Fruit fly (Drosophila melanogaster) whole organism, embryonic: ENCODE data around the gene CG43630.

Source experiments
- ATbp ChIP-seq: fragments of 200-800 bp; sonication (Bioruptor generic); optimal IDR thresholded peaks from 2 replicates; lab custom pipeline; 2017; ENCODE audit warnings: missing biosample characterization, mild to moderate bottlenecking, missing genetic modification characterization, missing genetic modification reagents
- Atf6 ChIP-seq: fragments of 200-800 bp; sonication (Bioruptor generic); IDR thresholded peaks from 2 replicates; pipeline ENCODE4 v1.3.6; 2022; ENCODE audit warnings: missing biosample characterization, missing genetic modification characterization
- Awh ChIP-seq: fragments of 200-800 bp; sonication (Bioruptor generic); IDR thresholded peaks from 2 replicates; pipeline ENCODE4, ENCODE4 v1.3.6; 2022; ENCODE audit warnings: missing biosample characterization, missing genetic modification characterization
- B-H1 ChIP-seq: fragments of 200-800 bp; sonication (Bioruptor generic); IDR thresholded peaks from 3 replicates; pipeline ENCODE4 v1.3.6; 2022; ENCODE audit warnings: missing biosample characterization, missing genetic modification characterization
- CG12104 ChIP-seq: fragments of 200-800 bp; sonication (Bioruptor generic); optimal IDR thresholded peaks from 3 replicates; lab custom pipeline; 2016; ENCODE audit warnings: missing biosample characterization, missing genetic modification characterization
- CG1233 ChIP-seq: fragments of 200-800 bp; sonication (Bioruptor generic); optimal IDR thresholded peaks from 4 replicates; lab custom pipeline; 2018; ENCODE audit warnings: missing biosample characterization, mild to moderate bottlenecking, missing genetic modification characterization
- CG12659 ChIP-seq: fragments of 200-800 bp; sonication (Bioruptor generic); optimal IDR thresholded peaks from 3 replicates; lab custom pipeline; 2017; ENCODE audit warnings: mild to moderate bottlenecking, missing biosample characterization, missing genetic modification reagents, missing genetic modification characterization
- CG13296 ChIP-seq: fragments of 200-800 bp; sonication (Bioruptor generic); optimal IDR thresholded peaks from 3 replicates; lab custom pipeline; 2018; ENCODE audit warnings: missing biosample characterization, mild to moderate bottlenecking, missing genetic modification characterization
- CG15514 ChIP-seq: fragments of 200-800 bp; sonication (Bioruptor generic); optimal IDR thresholded peaks from 3 replicates; lab custom pipeline; 2017; ENCODE audit warnings: missing biosample characterization, missing genetic modification characterization, mild to moderate bottlenecking, moderate library complexity, missing genetic modification reagents
- CG17359 ChIP-seq: fragments of 200-800 bp; sonication (Bioruptor generic); optimal IDR thresholded peaks from 3 replicates; lab custom pipeline; 2018; ENCODE audit warnings: missing biosample characterization, mild to moderate bottlenecking, missing genetic modification characterization, moderate library complexity
- CG18476 ChIP-seq: fragments of 200-800 bp; sonication (Bioruptor generic); optimal IDR thresholded peaks from 2 replicates; lab custom pipeline; 2016; ENCODE audit warnings: missing biosample characterization, mild to moderate bottlenecking, missing genetic modification characterization
- CG2678 ChIP-seq: fragments of 200-800 bp; sonication (Bioruptor generic); optimal IDR thresholded peaks from 3 replicates; lab custom pipeline; 2019; ENCODE audit warnings: missing biosample characterization, mild to moderate bottlenecking, missing genetic modification characterization, moderate library complexity
- CG30431 ChIP-seq: fragments of 200-800 bp; sonication (Bioruptor generic); optimal IDR thresholded peaks from 2 replicates; lab custom pipeline; 2017; ENCODE audit warnings: missing biosample characterization, missing genetic modification characterization
- CG34224 ChIP-seq: fragments of 200-800 bp; sonication (Bioruptor generic); IDR thresholded peaks from 3 replicates; pipeline ENCODE4 v1.3.6; 2022; ENCODE audit warnings: missing biosample characterization, missing genetic modification characterization; ENCODE audit not compliant: partially characterized antibody
- CG3838 ChIP-seq: fragments of 200-800 bp; sonication (Bioruptor generic); optimal IDR thresholded peaks from 3 replicates; lab custom pipeline; 2016; ENCODE audit warnings: missing biosample characterization, missing genetic modification characterization
- CG6175 ChIP-seq: fragments of 200-800 bp; sonication (Bioruptor generic); IDR thresholded peaks from 3 replicates; pipeline ENCODE4 v1.3.6; 2022; ENCODE audit warnings: missing biosample characterization, missing genetic modification characterization
- CG6683 ChIP-seq: fragments of 200-800 bp; sonication (Bioruptor generic); optimal IDR thresholded peaks from 2 replicates; lab custom pipeline; 2017; ENCODE audit warnings: missing biosample characterization, mild to moderate bottlenecking, missing genetic modification characterization, missing genetic modification reagents
- CG7786 ChIP-seq: fragments of 200-800 bp; sonication (Bioruptor generic); optimal IDR thresholded peaks from 2 replicates; lab custom pipeline; 2016; ENCODE audit warnings: missing biosample characterization, missing genetic modification characterization
- CG8478 ChIP-seq: fragments of >200 bp; optimal IDR thresholded peaks from 2 replicates; lab custom pipeline; 2018
- CG8944 ChIP-seq: fragments of 200-800 bp; sonication (Bioruptor generic); optimal IDR thresholded peaks from 3 replicates; lab custom pipeline; 2016; ENCODE audit warnings: missing biosample characterization, missing genetic modification characterization
- CG9817 ChIP-seq: fragments of 200-800 bp; sonication (Bioruptor generic); optimal IDR thresholded peaks from 2 replicates; lab custom pipeline; 2018; ENCODE audit warnings: missing biosample characterization, mild to moderate bottlenecking, missing genetic modification characterization, moderate library complexity
- CHES-1-like ChIP-seq: fragments of 200-800 bp; sonication (Bioruptor generic); optimal IDR thresholded peaks from 2 replicates; lab custom pipeline; 2016; ENCODE audit warnings: missing biosample characterization, missing genetic modification characterization
- CrebB ChIP-seq: fragments of 200-800 bp; sonication (Bioruptor generic); optimal IDR thresholded peaks from 3 replicates; lab custom pipeline; 2018; ENCODE audit warnings: missing biosample characterization, mild to moderate bottlenecking, missing genetic modification characterization
- Drgx ChIP-seq: fragments of 200-800 bp; sonication (Bioruptor generic); IDR thresholded peaks from 2 replicates; pipeline ENCODE4 v1.3.6; 2022; ENCODE audit warnings: missing biosample characterization, missing genetic modification characterization
- Ets65A ChIP-seq: fragments of 200-800 bp; sonication (Bioruptor generic); peaks from one replicate; lab custom pipeline; 2016; ENCODE audit warnings: missing biosample characterization, missing genetic modification characterization
- HLH54F ChIP-seq: fragments of 200-800 bp; sonication (Bioruptor generic); optimal IDR thresholded peaks from 3 replicates; lab custom pipeline; 2016; ENCODE audit warnings: missing biosample characterization, missing genetic modification characterization
- Hey ChIP-seq: fragments of 200-800 bp; sonication (Bioruptor generic); optimal IDR thresholded peaks from 3 replicates; lab custom pipeline; 2018; ENCODE audit warnings: missing biosample characterization, mild to moderate bottlenecking, missing genetic modification characterization
- Hmr ChIP-seq: fragments of 200-800 bp; sonication (Bioruptor generic); optimal IDR thresholded peaks from 3 replicates; lab custom pipeline; 2017; ENCODE audit warnings: mild to moderate bottlenecking, missing biosample characterization, missing genetic modification reagents, missing genetic modification characterization
- Hsf ChIP-seq: fragments of 200-800 bp; sonication (Bioruptor generic); optimal IDR thresholded peaks from 3 replicates; lab custom pipeline; 2016; ENCODE audit warnings: missing biosample characterization, missing genetic modification characterization
- Lim3 ChIP-seq: fragments of 200-800 bp; sonication (Bioruptor generic); IDR thresholded peaks from 2 replicates; pipeline ENCODE4 v1.3.6; 2022; ENCODE audit warnings: missing biosample characterization, missing genetic modification characterization
- Mad ChIP-seq: fragments of 200-800 bp; sonication (Bioruptor generic); optimal IDR thresholded peaks from 2 replicates; lab custom pipeline; 2016; ENCODE audit warnings: missing biosample characterization, missing genetic modification characterization
- NFAT ChIP-seq: fragments of 200-800 bp; sonication (Bioruptor generic); IDR thresholded peaks from 2 replicates; pipeline ENCODE4 v1.3.6; 2022; ENCODE audit warnings: missing biosample characterization, missing genetic modification characterization
- NfI ChIP-seq: fragments of 200-800 bp; sonication (Bioruptor generic); optimal IDR thresholded peaks from 3 replicates; lab custom pipeline; 2018; ENCODE audit warnings: missing biosample characterization, mild to moderate bottlenecking, missing genetic modification characterization, moderate library complexity
- Vsx1 ChIP-seq: fragments of 200-800 bp; sonication (Bioruptor generic); optimal IDR thresholded peaks from 2 replicates; lab custom pipeline; 2017; ENCODE audit warnings: missing biosample characterization, mild to moderate bottlenecking, missing genetic modification characterization, missing genetic modification reagents
- bsh ChIP-seq, 2 experiments: fragments of 200-800 bp; sonication (Bioruptor generic); optimal IDR thresholded peaks; 2 replicates each; lab custom pipeline; 2017 to 2018; ENCODE audit warnings: mild to moderate bottlenecking in 2 of 2, missing biosample characterization in 2 of 2, missing genetic modification characterization in 2 of 2, moderate library complexity in 1 of 2
- fru ChIP-seq: fragments of >200 bp; optimal IDR thresholded peaks from 2 replicates; lab custom pipeline; 2017
- grn ChIP-seq: fragments of 200-800 bp; sonication (Bioruptor generic); optimal IDR thresholded peaks from 3 replicates; lab custom pipeline; 2017; ENCODE audit warnings: missing biosample characterization, missing genetic modification characterization
- gsb ChIP-seq: fragments of 200-800 bp; sonication (Bioruptor generic); IDR thresholded peaks from 2 replicates; pipeline ENCODE4 v1.3.6; 2022; ENCODE audit warnings: missing biosample characterization, missing genetic modification characterization
- gsb-n ChIP-seq: fragments of 200-800 bp; sonication (Bioruptor generic); optimal IDR thresholded peaks from 3 replicates; lab custom pipeline; 2018; ENCODE audit warnings: missing biosample characterization, mild to moderate bottlenecking, missing genetic modification characterization
- jumu ChIP-seq: fragments of 200-800 bp; sonication (Bioruptor generic); optimal IDR thresholded peaks from 3 replicates; lab custom pipeline; 2016; ENCODE audit warnings: missing biosample characterization, missing genetic modification characterization
- ken ChIP-seq: fragments of 200-800 bp; sonication (Bioruptor generic); IDR thresholded peaks from 3 replicates; pipeline ENCODE4 v1.3.6; 2022; ENCODE audit warnings: missing biosample characterization, missing genetic modification characterization
- kni ChIP-seq: fragments of 200-800 bp; sonication (Bioruptor generic); optimal IDR thresholded peaks from 3 replicates; lab custom pipeline; 2017; ENCODE audit warnings: mild to moderate bottlenecking, missing biosample characterization, missing genetic modification reagents, missing genetic modification characterization
- sima ChIP-seq: fragments of 200-800 bp; sonication (Bioruptor generic); optimal IDR thresholded peaks from 2 replicates; lab custom pipeline; 2016; ENCODE audit warnings: missing biosample characterization, missing genetic modification characterization
- sna ChIP-seq: fragments of 200-800 bp; sonication (Bioruptor generic); IDR thresholded peaks from 2 replicates; pipeline ENCODE4 v1.3.6; 2022; ENCODE audit warnings: missing biosample characterization, missing genetic modification characterization; ENCODE audit not compliant: partially characterized antibody
- so ChIP-seq: fragments of 200-800 bp; sonication (Bioruptor generic); IDR thresholded peaks from 3 replicates; pipeline ENCODE4 v1.3.6; 2022; ENCODE audit warnings: missing biosample characterization, missing genetic modification characterization
- sob ChIP-seq: fragments of 200-800 bp; sonication (Bioruptor generic); IDR thresholded peaks from 2 replicates; pipeline ENCODE4 v1.3.6; 2022; ENCODE audit warnings: missing biosample characterization, missing genetic modification characterization
- stwl ChIP-seq: fragments of 200-800 bp; sonication (Bioruptor generic); optimal IDR thresholded peaks from 3 replicates; lab custom pipeline; 2018; ENCODE audit warnings: missing biosample characterization, mild to moderate bottlenecking, missing genetic modification characterization, moderate library complexity
- sug ChIP-seq: fragments of 200-800 bp; optimal IDR thresholded peaks from 2 replicates; lab custom pipeline; 2019; ENCODE audit warnings: missing biosample characterization, mild to moderate bottlenecking, missing genetic modification characterization, moderate library complexity
- usp ChIP-seq: fragments of >200 bp; optimal IDR thresholded peaks from 2 replicates; lab custom pipeline; 2017; ENCODE audit warnings: missing biosample characterization, missing genetic modification characterization
- yki ChIP-seq: fragments of >200 bp; optimal IDR thresholded peaks from 3 replicates; lab custom pipeline; 2018

The CG43630 gene

DNA sequence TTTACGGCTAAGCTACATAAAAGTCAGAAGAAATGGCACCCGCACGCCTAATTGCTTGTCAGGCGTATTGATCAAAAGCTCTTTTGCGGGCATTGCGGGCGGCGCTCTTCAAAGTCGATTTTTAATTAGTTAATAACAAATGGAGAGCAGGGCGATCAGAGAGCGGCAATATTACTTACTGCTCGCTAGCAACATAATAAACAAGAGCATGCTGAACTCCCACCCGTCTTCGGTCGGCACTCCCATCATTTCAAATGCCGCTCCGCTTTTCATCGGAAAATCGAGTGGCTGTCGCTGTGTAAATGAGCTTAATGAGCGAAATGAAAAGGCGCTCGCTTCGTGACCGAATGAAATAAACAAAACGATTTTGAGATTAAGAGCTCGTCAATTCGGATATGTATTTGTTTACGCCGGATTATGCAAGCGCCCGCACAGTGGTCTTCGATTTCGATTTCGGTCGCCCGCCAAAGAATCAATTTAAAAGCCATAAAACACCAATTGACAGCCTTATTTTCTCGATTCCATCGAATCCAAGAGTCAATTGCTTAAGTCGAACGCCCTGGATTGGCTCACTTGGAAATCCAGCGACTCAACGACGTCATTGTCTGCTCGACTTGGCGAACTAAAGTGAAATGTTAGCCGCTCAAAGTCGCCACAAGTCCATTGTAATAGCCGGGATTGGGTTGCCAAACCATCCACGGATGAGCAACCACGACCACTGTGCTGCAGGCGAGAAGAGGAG lies 22.4 kb downstream of the CG43630 start (continued):
- TF ChIP-seq CG9817 (peak; percentile 78), NFAT (GFP tag; lab: Robert Waterston, UW) (peak; percentile 52; the same call in 1 of the 2 replicates), HLH54F (GFP tag; lab: Kevin White, UChicago) (peak; percentile 68), CG6683 (GFP tag; lab: Kevin White, UChicago) (no peak), grn (GFP tag; lab: Kevin White, UChicago) (no peak), Hsf (peak; percentile 72), usp (no peak), sob (GFP tag; lab: Robert Waterston, UW) (peak; percentile 66; the same call in 1 of the 2 replicates), gsb-n (tag; lab: Kevin White, UChicago) (peak; percentile 27), gsb (peak; percentile 70), CG7786 (GFP tag; lab: Kevin White, UChicago) (peak; percentile 84), CG18476 (GFP tag; lab: Kevin White, UChicago) (peak; percentile 32), CG34224 (GFP tag; lab: Robert Waterston, UW) (peak; percentile 17; the same call in 1 of the 3 replicates), CG15514 (GFP tag; lab: Kevin White, UChicago) (peak; percentile 18), Drgx (peak; percentile 77; the same call in 1 of the 2 replicates), fru (lab: Kevin White, UChicago) (no peak), Hmr (peak; percentile 69), ATbp (GFP tag; lab: Kevin White, UChicago) (peak; percentile 86), Hey (tag; lab: Kevin White, UChicago) (no peak), CG12104 (GFP tag; lab: Kevin White, UChicago) (peak; percentile 61), CHES-1-like (GFP tag; lab: Kevin White, UChicago) (peak; percentile 73), CG8944 (peak; percentile 86), bsh (GFP tag; optimal IDR thresholded peaks at IDR 0.05; lab: Kevin White, UChicago) (peak in 1 of 2 experiments; percentile 71), CG17359 (peak; percentile 83), NfI (GFP tag; lab: Kevin White, UChicago) (peak; percentile 87), CG3838 (no peak), CG2678 (tag; lab: Kevin White, UChicago) (peak; percentile 90), kni (GFP tag; lab: Kevin White, UChicago) (peak; percentile 11), so (peak; percentile 84; the same call in 2 of the 3 replicates), Lim3 (GFP tag; lab: Robert Waterston, UW) (peak; percentile 67), CrebB (tag; lab: Kevin White, UChicago) (peak; percentile 56), Mad (GFP tag; lab: Kevin White, UChicago) (peak; percentile 69), yki (lab: Kevin White, UChicago) (no peak), jumu (peak; percentile 80), CG1233 (GFP tag; lab: Kevin White, UChicago) (peak; percentile 63), Vsx1 (GFP tag; lab: Kevin White, UChicago) (peak; percentile 27), B-H1 (GFP tag; lab: Robert Waterston, UW) (peak; percentile 72), Ets65A (peak; percentile 96), Awh (GFP tag; lab: Robert Waterston, UW) (peak; percentile 73; the same call in 1 of the 2 replicates), sima (GFP tag; lab: Kevin White, UChicago) (peak; percentile 55), ken (GFP tag; lab: Robert Waterston, UW) (peak; percentile 79), CG12659 (GFP tag; lab: Kevin White, UChicago) (peak; percentile 90), sug (tag; lab: Kevin White, UChicago) (peak; percentile 63), sna (0 out of 2 replicates have a peak, but pooled peaks have one; percentile 41), CG6175 (peak; percentile 8; the same call in 1 of the 3 replicates), Atf6 (GFP tag; lab: Robert Waterston, UW) (peak; percentile 87; the same call in 1 of the 2 replicates), CG13296 (peak; percentile 66), CG30431 (GFP tag; lab: Kevin White, UChicago) (peak; percentile 74), CG8478 (lab: Kevin White, UChicago) (no peak), stwl (tag; lab: Kevin White, UChicago) (no peak)
